Worm (Caenorhabditis elegans) whole organism, L1 larva: ENCODE measurements around the gene str-153.

Experiments
- F16B12.6 ChIP-seq: fragments of 150-350 bp; optimal IDR thresholded peaks from 2 replicates; lab custom pipeline; 2014; ENCODE audit warnings: missing biosample characterization, missing genetic modification characterization
- alr-1 ChIP-seq: fragments of 200-800 bp; sonication (Bioruptor generic); optimal IDR thresholded peaks from 2 replicates; lab custom pipeline; 2018; ENCODE audit warnings: borderline replicate concordance, mild to moderate bottlenecking, missing genetic modification characterization, missing compliant biosample characterization
- ceh-63 ChIP-seq: fragments of 200-800 bp; sonication (Bioruptor generic); optimal IDR thresholded peaks from 2 replicates; lab custom pipeline; 2018; ENCODE audit warnings: mild to moderate bottlenecking, missing genetic modification characterization, missing compliant biosample characterization
- ceh-8 ChIP-seq: fragments of 200-800 bp; sonication (Bioruptor generic); optimal IDR thresholded peaks from 2 replicates; lab custom pipeline; 2018; ENCODE audit warnings: mild to moderate bottlenecking, missing genetic modification characterization, moderate library complexity, missing compliant biosample characterization
- ces-1 ChIP-seq: fragments of 150-350 bp; optimal IDR thresholded peaks from 2 replicates; lab custom pipeline; 2014; ENCODE audit warnings: missing biosample characterization, missing genetic modification reagents, missing genetic modification characterization
- efl-1 ChIP-seq, 4 experiments: fragments of 150-350 bp; optimal IDR thresholded peaks in 3 of 4; peaks in 1 of 4; 1 replicate in 1 of 4; 2 replicates in 3 of 4; lab custom pipeline; 2014; ENCODE audit warnings: missing biosample characterization in 2 of 4, missing genetic modification characterization in 2 of 4, missing genetic modification reagents in 2 of 4
- efl-3 ChIP-seq: fragments of 200-800 bp; sonication (Bioruptor generic); optimal IDR thresholded peaks from 2 replicates; lab custom pipeline; 2018; ENCODE audit warnings: mild to moderate bottlenecking, missing genetic modification characterization, missing compliant biosample characterization
- egl-27 ChIP-seq, 2 experiments: fragments of 150-350 bp in 1 of 2; sonication (generic microtip); optimal IDR thresholded peaks; 3 replicates each; lab custom pipeline; 2017 to 2018; ENCODE audit warnings: missing biosample characterization in 2 of 2, missing genetic modification characterization in 2 of 2, missing genetic modification reagents in 2 of 2
- elt-3 ChIP-seq, 6 experiments: fragments of 150-350 bp in 1 of 6; sonication (generic microtip); optimal IDR thresholded peaks; 2 replicates each; lab custom pipeline; 2017 to 2018; ENCODE audit warnings: missing biosample characterization in 6 of 6, missing genetic modification characterization in 6 of 6, inconsistent platforms in 1 of 6
- ets-5 ChIP-seq: fragments of 200-800 bp; sonication (Bioruptor generic); IDR thresholded peaks from 2 replicates; pipeline ENCODE4 v1.3.6; 2022; ENCODE audit warnings: missing genetic modification characterization, missing compliant biosample characterization
- hlh-4 ChIP-seq: sonication (generic microtip); optimal IDR thresholded peaks from 2 replicates; lab custom pipeline; 2016; ENCODE audit warnings: mild to moderate bottlenecking, missing genetic modification characterization, missing compliant biosample characterization
- irx-1 ChIP-seq: sonication (generic microtip); optimal IDR thresholded peaks from 2 replicates; lab custom pipeline; 2016; ENCODE audit warnings: missing genetic modification characterization, missing compliant biosample characterization
- isw-1 ChIP-seq: fragments of 200-800 bp; sonication (Bioruptor generic); IDR thresholded peaks from 2 replicates; pipeline ENCODE4 v1.3.6; 2022; ENCODE audit warnings: missing genetic modification characterization, missing compliant biosample characterization
- jun-1 ChIP-seq: fragments of 150-350 bp; optimal IDR thresholded peaks from 2 replicates; lab custom pipeline; 2014; ENCODE audit warnings: missing biosample characterization, missing genetic modification reagents, missing genetic modification characterization
- lin-14 ChIP-seq: fragments of 200-800 bp; sonication (Bioruptor generic); optimal IDR thresholded peaks from 2 replicates; lab custom pipeline; 2018; ENCODE audit warnings: mild to moderate bottlenecking, missing genetic modification characterization, moderate library complexity, missing compliant biosample characterization
- lin-15B ChIP-seq: fragments of 150-350 bp; sonication (generic microtip); optimal IDR thresholded peaks from 3 replicates; lab custom pipeline; 2014; ENCODE audit warnings: missing biosample characterization, missing genetic modification characterization
- lin-39 ChIP-seq: fragments of 150-350 bp; optimal IDR thresholded peaks from 2 replicates; lab custom pipeline; 2014; ENCODE audit warnings: missing biosample characterization, missing genetic modification reagents, missing genetic modification characterization
- mef-2 ChIP-seq: fragments of 150-350 bp; optimal IDR thresholded peaks from 2 replicates; lab custom pipeline; 2014; ENCODE audit warnings: missing biosample characterization, missing genetic modification characterization
- nhr-19 ChIP-seq: fragments of 200-800 bp; sonication (Bioruptor generic); conservative IDR thresholded peaks from 2 replicates; pipeline ENCODE4 v1.3.6; 2022; ENCODE audit warnings: missing genetic modification characterization, missing compliant biosample characterization
- nhr-20 ChIP-seq: sonication (generic microtip); optimal IDR thresholded peaks from 2 replicates; lab custom pipeline; 2016; ENCODE audit warnings: mild to moderate bottlenecking, missing genetic modification characterization, missing compliant biosample characterization
- nhr-28 ChIP-seq: fragments of 150-350 bp; optimal IDR thresholded peaks from 2 replicates; lab custom pipeline; 2014; ENCODE audit warnings: missing biosample characterization, missing genetic modification characterization
- nhr-47 ChIP-seq: sonication (generic microtip); optimal IDR thresholded peaks from 2 replicates; lab custom pipeline; 2016; ENCODE audit warnings: mild to moderate bottlenecking, missing genetic modification characterization, moderate library complexity, missing compliant biosample characterization
- nhr-76 ChIP-seq: sonication (generic microtip); optimal IDR thresholded peaks from 2 replicates; lab custom pipeline; 2017; ENCODE audit warnings: missing biosample characterization, missing genetic modification characterization
- pag-3 ChIP-seq: sonication (generic microtip); optimal IDR thresholded peaks from 2 replicates; lab custom pipeline; 2017; ENCODE audit warnings: missing genetic modification characterization, mild to moderate bottlenecking, missing compliant biosample characterization, antibody characterized with exemption, borderline replicate concordance; ENCODE audit not compliant: insufficient read depth
- pqm-1 ChIP-seq: sonication (generic microtip); optimal IDR thresholded peaks from 3 replicates; lab custom pipeline; 2017; ENCODE audit warnings: missing biosample characterization, missing genetic modification characterization
- skn-1 ChIP-seq: fragments of 150-350 bp; optimal IDR thresholded peaks from 2 replicates; lab custom pipeline; 2014; ENCODE audit warnings: missing biosample characterization, missing genetic modification characterization
- snpc-4 ChIP-seq: fragments of 150-350 bp; optimal IDR thresholded peaks from 2 replicates; lab custom pipeline; 2014; ENCODE audit warnings: missing biosample characterization, missing genetic modification characterization
- snu-23 ChIP-seq: sonication (generic microtip); optimal IDR thresholded peaks from 2 replicates; lab custom pipeline; 2016; ENCODE audit warnings: missing genetic modification characterization, missing compliant biosample characterization
- sox-4 ChIP-seq: sonication (generic microtip); optimal IDR thresholded peaks from 2 replicates; lab custom pipeline; 2016; ENCODE audit warnings: missing genetic modification characterization, missing compliant biosample characterization
- sup-37 ChIP-seq: fragments of 200-800 bp; sonication (Bioruptor generic); optimal IDR thresholded peaks from 2 replicates; lab custom pipeline; 2018; ENCODE audit warnings: mild to moderate bottlenecking, missing genetic modification characterization, missing compliant biosample characterization
- tbx-2 ChIP-seq: sonication (generic microtip); optimal IDR thresholded peaks from 2 replicates; lab custom pipeline; 2016; ENCODE audit warnings: missing genetic modification characterization, missing compliant biosample characterization
- unc-130 ChIP-seq: fragments of 150-350 bp; optimal IDR thresholded peaks from 2 replicates; lab custom pipeline; 2017; ENCODE audit warnings: missing biosample characterization, missing genetic modification characterization, inconsistent platforms
- unc-30 ChIP-seq: sonication (generic microtip); optimal IDR thresholded peaks from 2 replicates; lab custom pipeline; 2017; ENCODE audit warnings: missing biosample characterization, missing genetic modification characterization
- unc-98 ChIP-seq: fragments of 200-800 bp; sonication (Bioruptor generic); IDR thresholded peaks from 2 replicates; pipeline ENCODE4 v1.3.6; 2022; ENCODE audit warnings: missing genetic modification characterization, missing compliant biosample characterization
- zag-1 ChIP-seq: fragments of 150-350 bp; optimal IDR thresholded peaks from 2 replicates; lab custom pipeline; 2014; ENCODE audit warnings: missing biosample characterization, missing genetic modification characterization
- ztf-11 ChIP-seq, 2 experiments: sonication (generic microtip); optimal IDR thresholded peaks; 2 replicates each; lab custom pipeline; 2016 to 2017; ENCODE audit warnings: missing genetic modification characterization in 2 of 2, missing biosample characterization in 1 of 2, missing compliant biosample characterization in 1 of 2
- ztf-4 ChIP-seq: fragments of 150-350 bp; optimal IDR thresholded peaks from 2 replicates; lab custom pipeline; 2014; ENCODE audit warnings: missing biosample characterization, missing genetic modification characterization

Gene str-153

DNA sequence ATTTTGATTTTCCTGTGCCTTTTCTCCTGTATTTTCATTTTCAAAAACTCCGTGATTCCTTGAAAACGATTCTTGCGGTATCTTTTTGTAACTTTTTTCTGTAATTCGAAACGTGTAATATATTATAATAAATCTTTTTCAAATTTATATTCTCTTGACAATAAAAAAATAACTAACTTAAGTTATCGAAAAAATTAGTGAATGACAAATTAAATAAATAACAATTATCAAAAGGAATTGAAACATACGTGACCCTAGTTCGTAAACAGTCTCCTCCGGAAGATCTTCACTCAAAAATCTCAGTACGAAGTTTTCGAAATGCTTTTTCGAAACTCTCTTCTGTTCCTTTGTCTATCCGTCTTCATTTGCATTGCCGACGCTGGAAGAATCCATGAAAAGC lies 43.7 kb upstream of the str-153 start, which contains the start of gene T08B6.9:
Gene T08B6.9 (plus strand): TSS at position 301 of the 400 bp plus-strand sequence.
- TF ChIP-seq snpc-4 (tag; lab: Kevin White, UChicago) (no peak), irx-1 (tag; lab: Kevin White, UChicago) (no peak), nhr-19 (GFP tag; lab: Robert Waterston, UW) (no peak), ztf-4 (tag; lab: Kevin White, UChicago) (no peak), snu-23 (no peak), zag-1 (tag; lab: Kevin White, UChicago) (no peak), F16B12.6 (tag; lab: Kevin White, UChicago) (no peak)

DNA sequence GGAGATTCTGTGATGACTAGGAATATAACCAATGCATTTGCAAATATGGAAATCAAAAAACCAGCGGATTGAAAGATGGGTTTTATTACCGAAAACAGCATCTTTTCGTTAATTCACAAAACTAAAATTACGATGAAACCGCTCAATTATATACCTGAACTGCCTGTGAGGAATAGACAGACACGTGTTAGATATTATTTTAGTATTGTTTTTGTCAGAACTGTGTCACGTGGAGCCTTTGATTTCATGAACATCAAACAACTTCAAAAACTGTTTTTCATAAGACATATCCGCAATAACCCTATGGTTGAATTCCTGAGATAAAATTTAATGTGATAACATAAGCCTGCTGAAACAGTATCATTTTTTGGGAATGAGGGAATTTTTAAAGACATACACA lies 30.2 kb upstream of the str-153 start, which contains the start of gene str-161:
Gene str-161 (minus strand): TSS at position 101 of the 400 bp plus-strand sequence.
- TF ChIP-seq efl-1 (optimal IDR thresholded peaks at IDR 0.05; lab: Kevin White, UChicago) = no peak
- TF ChIP-seq efl-1 (GFP tag; optimal IDR thresholded peaks at IDR 0.05 in 1 of 2; lab: Kevin White, UChicago) = peak in 1 of 2 experiments; percentile 48
- TF ChIP-seq efl-3 (GFP tag; lab: Kevin White, UChicago) = no peak
- TF ChIP-seq isw-1 (GFP tag; lab: Robert Waterston, UW) = no peak
- no peak for TF ChIP-seq skn-1 (tag; lab: Kevin White, UChicago)
- no peak for TF ChIP-seq lin-15B (tag; lab: Kevin White, UChicago)
- no peak for TF ChIP-seq nhr-76 (tag; lab: Kevin White, UChicago)

DNA sequence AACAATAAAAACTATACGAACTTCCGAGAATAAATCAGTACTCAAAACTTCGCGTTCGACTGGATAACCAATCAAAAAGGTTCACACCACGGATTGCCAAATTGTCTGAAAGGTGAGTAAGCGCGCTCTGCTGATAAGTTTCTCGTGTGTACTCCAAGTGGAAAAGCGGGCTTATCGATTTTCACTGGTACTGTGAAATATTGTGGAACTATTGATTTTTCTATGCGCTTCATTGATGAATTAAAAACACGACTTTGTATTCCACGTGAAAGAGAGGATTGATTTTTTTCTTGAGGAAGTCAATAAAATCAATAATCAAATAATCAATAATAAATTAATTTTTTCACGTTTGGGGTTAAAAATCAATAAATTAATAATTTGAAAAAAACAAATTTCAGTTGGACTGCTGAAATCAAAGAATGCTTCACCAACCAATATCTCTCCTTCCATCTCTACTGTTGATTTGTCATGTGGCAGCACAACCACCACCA lies 28.5 kb upstream of the str-153 start, which contains the start of gene T08B6.4:
Gene T08B6.4 (plus strand): TSS at position 51 of the 491 bp plus-strand sequence.
- TF ChIP-seq nhr-20 (tag; lab: Kevin White, UChicago) = no peak
- no peak for TF ChIP-seq unc-30 (tag; lab: Kevin White, UChicago)
- TF ChIP-seq nhr-47 (tag; lab: Kevin White, UChicago) = no peak
- no peak for TF ChIP-seq nhr-28 (tag; lab: Kevin White, UChicago)
- TF ChIP-seq zag-1 (tag; lab: Kevin White, UChicago) = no peak
- no peak for TF ChIP-seq ets-5 (GFP tag; lab: Robert Waterston, UW)
- TF ChIP-seq ces-1 (GFP tag; lab: Kevin White, UChicago) = no peak
- TF ChIP-seq, all 84 proteins: peak for 0

DNA sequence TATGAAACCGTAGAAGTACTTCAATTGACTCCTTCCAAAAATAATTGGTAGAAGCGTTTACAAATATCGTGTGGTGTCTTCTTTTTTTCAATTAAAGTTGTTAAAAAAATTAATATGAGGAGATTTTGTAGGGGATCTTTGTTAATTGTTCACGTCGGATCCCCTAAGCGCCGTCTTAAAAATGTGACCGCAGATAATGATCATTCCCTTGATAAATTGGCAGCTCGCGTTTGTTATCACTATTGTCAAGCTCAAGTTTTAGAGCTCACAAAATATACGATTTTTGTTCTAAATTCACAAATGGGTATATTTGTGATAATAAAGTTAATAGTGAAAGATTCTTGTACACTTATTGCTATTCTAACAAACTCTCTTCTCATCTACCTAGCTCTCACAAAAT lies 25.2 kb upstream of the str-153 start, which contains the start of gene str-159:
Gene str-159 (plus strand): TSS at position 301 of the 400 bp plus-strand sequence.
- TF ChIP-seq lin-14 (no peak), lin-39 (no peak), egl-27 (tag; optimal IDR thresholded peaks at IDR 0.05; lab: Kevin White, UChicago) (no peak), pag-3 (no peak), hlh-4 (tag; lab: Kevin White, UChicago) (no peak), pqm-1 (tag; lab: Kevin White, UChicago) (no peak), jun-1 (tag; lab: Kevin White, UChicago) (no peak), unc-130 (tag; lab: Kevin White, UChicago) (no peak), lin-15B (tag; lab: Kevin White, UChicago) (no peak), ceh-63 (GFP tag; lab: Kevin White, UChicago) (no peak), snu-23 (no peak)

DNA sequence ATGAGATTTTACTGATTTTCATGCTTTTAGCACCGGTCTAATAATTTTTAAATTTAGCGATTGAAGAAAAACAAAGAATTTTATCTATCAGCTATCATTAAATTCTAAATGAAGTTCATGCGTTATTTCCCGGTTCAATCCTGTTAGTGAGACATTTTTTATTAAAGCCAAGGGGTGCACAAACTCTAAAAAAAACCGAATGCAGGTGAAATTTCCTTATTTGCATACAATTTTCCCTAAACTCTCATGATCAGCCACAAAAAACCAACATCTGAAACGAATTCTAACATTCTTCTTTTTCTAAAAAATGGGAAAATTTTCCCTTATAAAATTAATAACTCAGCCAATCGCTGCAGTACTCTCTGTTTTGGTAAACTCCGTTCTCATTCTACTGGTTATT lies 21.1 kb upstream of the str-153 start, which contains the start of gene str-156:
Gene str-156 (plus strand): TSS at position 301 of the 400 bp plus-strand sequence.
- TF ChIP-seq tbx-2 (tag; lab: Kevin White, UChicago) (no peak), nhr-20 (tag; lab: Kevin White, UChicago) (no peak), pag-3 (no peak), mef-2 (tag; lab: Kevin White, UChicago) (no peak), ztf-4 (tag; lab: Kevin White, UChicago) (no peak), skn-1 (tag; lab: Kevin White, UChicago) (no peak), nhr-28 (tag; lab: Kevin White, UChicago) (no peak), alr-1 (no peak), ceh-8 (GFP tag; lab: Kevin White, UChicago) (no peak), sox-4 (no peak), unc-98 (GFP tag; lab: Robert Waterston, UW) (no peak), unc-130 (tag; lab: Kevin White, UChicago) (no peak), elt-3 (tag; optimal IDR thresholded peaks at IDR 0.05; lab: Kevin White, UChicago) (no peak), sup-37 (GFP tag; lab: Kevin White, UChicago) (no peak), ztf-11 (tag; optimal IDR thresholded peaks at IDR 0.05; lab: Kevin White, UChicago) (no peak), lin-15B (tag; lab: Kevin White, UChicago) (no peak)
- TF ChIP-seq, all 84 proteins: peak for 0
